Worm (Caenorhabditis elegans): Measurements from ENCODE around the gene str-168.

Gene str-168

DNA sequence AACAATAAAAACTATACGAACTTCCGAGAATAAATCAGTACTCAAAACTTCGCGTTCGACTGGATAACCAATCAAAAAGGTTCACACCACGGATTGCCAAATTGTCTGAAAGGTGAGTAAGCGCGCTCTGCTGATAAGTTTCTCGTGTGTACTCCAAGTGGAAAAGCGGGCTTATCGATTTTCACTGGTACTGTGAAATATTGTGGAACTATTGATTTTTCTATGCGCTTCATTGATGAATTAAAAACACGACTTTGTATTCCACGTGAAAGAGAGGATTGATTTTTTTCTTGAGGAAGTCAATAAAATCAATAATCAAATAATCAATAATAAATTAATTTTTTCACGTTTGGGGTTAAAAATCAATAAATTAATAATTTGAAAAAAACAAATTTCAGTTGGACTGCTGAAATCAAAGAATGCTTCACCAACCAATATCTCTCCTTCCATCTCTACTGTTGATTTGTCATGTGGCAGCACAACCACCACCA is 33.1 kb upstream of the str-168 start, which contains the start of gene T08B6.4:
Gene T08B6.4, plus strand, starts transcription at position 51 of the 491 bp plus-strand sequence.
- TF ChIP-seq ceh-2 (tag; optimal IDR thresholded peaks at IDR 0.05) (no peak), madf-2 (tag; optimal IDR thresholded peaks at IDR 0.05) (no peak), ceh-48 (tag; optimal IDR thresholded peaks at IDR 0.05) (no peak), ceh-6 (GFP tag; optimal IDR thresholded peaks at IDR 0.05) (no peak), K02D7.2 (tag; optimal IDR thresholded peaks at IDR 0.05) (no peak), C38D4.7 (GFP tag; optimal IDR thresholded peaks at IDR 0.05) (no peak), ceh-31 (tag; optimal IDR thresholded peaks at IDR 0.05) (no peak), rnt-1 (tag; optimal IDR thresholded peaks at IDR 0.05) (no peak), hlh-15 (tag; optimal IDR thresholded peaks at IDR 0.05) (no peak), ceh-14 (tag; optimal IDR thresholded peaks at IDR 0.05) (no peak), ceh-9 (tag; optimal IDR thresholded peaks at IDR 0.05) (no peak), dve-1 (tag; optimal IDR thresholded peaks at IDR 0.05) (no peak), gmeb-2 (tag; optimal IDR thresholded peaks at IDR 0.05) (no peak), ceh-18 (tag; optimal IDR thresholded peaks at IDR 0.05) (no peak), fkh-6 (tag; optimal IDR thresholded peaks at IDR 0.05) (no peak), mec-3 (tag; optimal IDR thresholded peaks at IDR 0.05; ENCODE audit: borderline replicate concordance) (no peak), che-1 (tag; optimal IDR thresholded peaks at IDR 0.05) (no peak), pax-1 (tag; optimal IDR thresholded peaks at IDR 0.05) (no peak), pha-4 (tag; optimal IDR thresholded peaks at IDR 0.05) (no peak)

DNA sequence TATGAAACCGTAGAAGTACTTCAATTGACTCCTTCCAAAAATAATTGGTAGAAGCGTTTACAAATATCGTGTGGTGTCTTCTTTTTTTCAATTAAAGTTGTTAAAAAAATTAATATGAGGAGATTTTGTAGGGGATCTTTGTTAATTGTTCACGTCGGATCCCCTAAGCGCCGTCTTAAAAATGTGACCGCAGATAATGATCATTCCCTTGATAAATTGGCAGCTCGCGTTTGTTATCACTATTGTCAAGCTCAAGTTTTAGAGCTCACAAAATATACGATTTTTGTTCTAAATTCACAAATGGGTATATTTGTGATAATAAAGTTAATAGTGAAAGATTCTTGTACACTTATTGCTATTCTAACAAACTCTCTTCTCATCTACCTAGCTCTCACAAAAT is 29.7 kb upstream of the str-168 start, which contains the start of gene str-159:
Gene str-159, plus strand, starts transcription at position 301 of the 400 bp plus-strand sequence.
- TF ChIP-seq pat-9 (tag; optimal IDR thresholded peaks at IDR 0.05) (no peak), sdc-2 (tag; optimal IDR thresholded peaks at IDR 0.05) (no peak), madf-2 (tag; optimal IDR thresholded peaks at IDR 0.05) (no peak), odd-2 (tag; optimal IDR thresholded peaks at IDR 0.05) (no peak), C38D4.7 (GFP tag; optimal IDR thresholded peaks at IDR 0.05) (no peak), gmeb-2 (tag; optimal IDR thresholded peaks at IDR 0.05) (no peak), K02D7.2 (tag; optimal IDR thresholded peaks at IDR 0.05) (no peak), hlh-15 (tag; optimal IDR thresholded peaks at IDR 0.05) (no peak), K09A11.1 (tag; optimal IDR thresholded peaks at IDR 0.05; ENCODE audit: insufficient read depth) (no peak), C08G9.2 (tag; optimal IDR thresholded peaks at IDR 0.05) (no peak), ceh-14 (tag; optimal IDR thresholded peaks at IDR 0.05) (no peak), ceh-18 (tag; optimal IDR thresholded peaks at IDR 0.05) (no peak), dve-1 (tag; optimal IDR thresholded peaks at IDR 0.05) (no peak), fkh-6 (tag; optimal IDR thresholded peaks at IDR 0.05) (no peak), pax-1 (tag; optimal IDR thresholded peaks at IDR 0.05) (no peak)

DNA sequence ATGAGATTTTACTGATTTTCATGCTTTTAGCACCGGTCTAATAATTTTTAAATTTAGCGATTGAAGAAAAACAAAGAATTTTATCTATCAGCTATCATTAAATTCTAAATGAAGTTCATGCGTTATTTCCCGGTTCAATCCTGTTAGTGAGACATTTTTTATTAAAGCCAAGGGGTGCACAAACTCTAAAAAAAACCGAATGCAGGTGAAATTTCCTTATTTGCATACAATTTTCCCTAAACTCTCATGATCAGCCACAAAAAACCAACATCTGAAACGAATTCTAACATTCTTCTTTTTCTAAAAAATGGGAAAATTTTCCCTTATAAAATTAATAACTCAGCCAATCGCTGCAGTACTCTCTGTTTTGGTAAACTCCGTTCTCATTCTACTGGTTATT is 25.7 kb upstream of the str-168 start, which contains the start of gene str-156:
Gene str-156, plus strand, starts transcription at position 301 of the 400 bp plus-strand sequence.
- TF ChIP-seq zip-5 (tag; optimal IDR thresholded peaks at IDR 0.05), result no peak
- no peak for TF ChIP-seq ama-1 (optimal IDR thresholded peaks at IDR 0.05)
- no peak for TF ChIP-seq F13H6.1 (tag; optimal IDR thresholded peaks at IDR 0.05)
- no peak for TF ChIP-seq fax-1 (tag; optimal IDR thresholded peaks at IDR 0.05)
- no peak for TF ChIP-seq tbx-7 (tag; optimal IDR thresholded peaks at IDR 0.05)
- TF ChIP-seq ceh-45 (GFP tag; IDR thresholded peaks at IDR 0.05), result no peak
- no peak for TF ChIP-seq pros-1 (tag; optimal IDR thresholded peaks at IDR 0.05)
- TF ChIP-seq rnt-1 (tag; optimal IDR thresholded peaks at IDR 0.05), result no peak
- TF ChIP-seq mec-3 (tag; optimal IDR thresholded peaks at IDR 0.05; ENCODE audit: borderline replicate concordance), result no peak
- no peak for TF ChIP-seq hlh-8 (tag; optimal IDR thresholded peaks at IDR 0.05)

DNA sequence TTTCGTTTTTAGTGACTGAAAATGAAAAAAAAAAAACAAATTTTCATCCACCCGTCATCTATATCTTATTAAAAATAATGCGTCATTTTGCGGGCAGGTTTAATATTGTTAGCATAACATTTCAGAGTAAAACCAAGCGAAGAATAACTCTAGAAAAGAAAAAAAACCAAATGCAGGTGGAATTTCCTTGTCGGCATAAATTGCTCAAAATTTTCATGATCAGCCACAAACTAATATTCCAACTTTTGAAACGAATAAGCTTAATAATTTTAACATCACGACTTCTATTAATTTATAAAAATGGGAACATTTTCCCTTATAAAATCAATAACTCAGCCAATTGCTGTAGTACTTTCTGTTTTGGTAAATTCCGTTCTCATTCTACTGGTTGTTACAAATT is 23.1 kb upstream of the str-168 start, which contains the start of gene str-155:
Gene str-155, plus strand, starts transcription at position 301 of the 400 bp plus-strand sequence.
- no peak for TF ChIP-seq ceh-18 (tag; optimal IDR thresholded peaks at IDR 0.05)
- no peak for TF ChIP-seq fkh-6 (tag; optimal IDR thresholded peaks at IDR 0.05)
- TF ChIP-seq Y22D7AL.16 (tag; optimal IDR thresholded peaks at IDR 0.05), result no peak
- TF ChIP-seq tbx-7 (tag; optimal IDR thresholded peaks at IDR 0.05), result no peak
- TF ChIP-seq ama-1 (optimal IDR thresholded peaks at IDR 0.05), result no peak
- TF ChIP-seq ref-2 (tag; optimal IDR thresholded peaks at IDR 0.05), result no peak
- TF ChIP-seq unc-55 (GFP tag; optimal IDR thresholded peaks at IDR 0.05), result no peak
- TF ChIP-seq pha-4 (tag; optimal IDR thresholded peaks at IDR 0.05), result no peak
- no peak for TF ChIP-seq lin-11 (tag; optimal IDR thresholded peaks at IDR 0.05)
- no peak for TF ChIP-seq gmeb-2 (tag; optimal IDR thresholded peaks at IDR 0.05)
- TF ChIP-seq dmd-4 (tag; optimal IDR thresholded peaks at IDR 0.05; ENCODE audit: borderline replicate concordance), result no peak
- no peak for TF ChIP-seq dve-1 (tag; optimal IDR thresholded peaks at IDR 0.05)
- no peak for TF ChIP-seq pax-1 (tag; optimal IDR thresholded peaks at IDR 0.05)
- no peak for TF ChIP-seq pat-9 (tag; optimal IDR thresholded peaks at IDR 0.05)
- TF ChIP-seq ztf-16 (tag; optimal IDR thresholded peaks at IDR 0.05), result no peak
- TF ChIP-seq ceh-45 (GFP tag; IDR thresholded peaks at IDR 0.05), result no peak
- no peak for TF ChIP-seq hlh-8 (tag; optimal IDR thresholded peaks at IDR 0.05)
- no peak for TF ChIP-seq fax-1 (tag; optimal IDR thresholded peaks at IDR 0.05)
- TF ChIP-seq ceh-2 (tag; optimal IDR thresholded peaks at IDR 0.05), result no peak
